Worm (Caenorhabditis elegans) whole organism, early embryonic: Measurements from ENCODE around the gene nlg-1.

ENCODE experiments used
- B0310.2 ChIP-seq: sonication (generic microtip); optimal IDR thresholded peaks from 2 replicates; lab custom pipeline; 2016; ENCODE audit warnings: mild to moderate bottlenecking, missing genetic modification characterization, missing compliant biosample characterization
- F13C5.2 ChIP-seq: sonication (generic microtip); optimal IDR thresholded peaks from 2 replicates; lab custom pipeline; 2017; ENCODE audit warnings: mild to moderate bottlenecking, missing genetic modification characterization, inconsistent platforms, missing compliant biosample characterization
- aly-1 ChIP-seq: sonication (generic microtip); optimal IDR thresholded peaks from 2 replicates; lab custom pipeline; 2016; ENCODE audit warnings: missing genetic modification characterization, missing compliant biosample characterization
- ama-1 ChIP-seq: fragments of 150-350 bp; optimal IDR thresholded peaks from 2 replicates; lab custom pipeline; 2014
- ceh-13 ChIP-seq: fragments of 200-800 bp; sonication (Bioruptor generic); optimal IDR thresholded peaks from 2 replicates; lab custom pipeline; 2018; ENCODE audit warnings: mild to moderate bottlenecking, missing genetic modification characterization, missing compliant biosample characterization
- ceh-36 ChIP-seq: sonication (generic microtip); optimal IDR thresholded peaks from 2 replicates; lab custom pipeline; 2016; ENCODE audit warnings: missing genetic modification characterization, inconsistent platforms, missing compliant biosample characterization
- ets-7 ChIP-seq: sonication (generic microtip); optimal IDR thresholded peaks from 2 replicates; lab custom pipeline; 2016; ENCODE audit warnings: missing genotype, missing genetic modification characterization, missing compliant biosample characterization
- flt-1 ChIP-seq: fragments of 200-800 bp; sonication (Bioruptor generic); IDR thresholded peaks from 2 replicates; pipeline ENCODE4 v1.3.6; 2022; ENCODE audit warnings: missing genetic modification characterization, missing compliant biosample characterization
- hmbx-1 ChIP-seq: sonication (generic microtip); optimal IDR thresholded peaks from 2 replicates; lab custom pipeline; 2016; ENCODE audit warnings: mild to moderate bottlenecking, missing genetic modification characterization, missing compliant biosample characterization
- hmg-4 ChIP-seq: fragments of 200-800 bp; sonication (Bioruptor generic); optimal IDR thresholded peaks from 2 replicates; lab custom pipeline; 2018; ENCODE audit warnings: mild to moderate bottlenecking, missing genetic modification characterization, missing compliant biosample characterization
- hnd-1 ChIP-seq: sonication (generic microtip); optimal IDR thresholded peaks from 2 replicates; lab custom pipeline; 2016; ENCODE audit warnings: missing genetic modification characterization, missing compliant biosample characterization
- pes-1 ChIP-seq: fragments of 200-800 bp; sonication (Bioruptor generic); IDR thresholded peaks from 2 replicates; pipeline ENCODE4 v1.3.6; 2022; ENCODE audit warnings: missing genetic modification reagents, missing genetic modification characterization, missing compliant biosample characterization
- scrt-1 ChIP-seq: fragments of 200-800 bp; sonication (Bioruptor generic); IDR thresholded peaks from 2 replicates; pipeline ENCODE4 v1.3.6; 2022; ENCODE audit warnings: missing genetic modification characterization, missing compliant biosample characterization
- sea-1 ChIP-seq: fragments of 200-800 bp; sonication (Bioruptor generic); conservative IDR thresholded peaks from 2 replicates; pipeline ENCODE4 v1.3.6; 2022; ENCODE audit warnings: missing genetic modification characterization, missing compliant biosample characterization
- tbx-11 ChIP-seq: fragments of 200-800 bp; sonication (Bioruptor generic); IDR thresholded peaks from 2 replicates; pipeline ENCODE4 v1.3.6; 2022; ENCODE audit warnings: missing genetic modification characterization, missing compliant biosample characterization
- tbx-37 ChIP-seq: fragments of 200-800 bp; sonication (Bioruptor generic); conservative IDR thresholded peaks from 2 replicates; pipeline ENCODE4 v1.3.6; 2022; ENCODE audit warnings: missing genetic modification reagents, missing genetic modification characterization, missing compliant biosample characterization
- tra-4 ChIP-seq: sonication (generic microtip); optimal IDR thresholded peaks from 2 replicates; lab custom pipeline; 2017; ENCODE audit warnings: missing genetic modification characterization, missing compliant biosample characterization

nlg-1 gene

ce11 chrX:13604946-13605617 is 25.9 kb downstream of the nlg-1 start, which contains the start of gene F54B11.9:
Gene F54B11.9 (plus strand): TSS chrX:13605567.
- TF ChIP-seq tbx-11 (GFP tag; lab: Robert Waterston, UW) (no peak), hmbx-1 (tag; lab: Kevin White, UChicago) (no peak), ama-1 (lab: Kevin White, UChicago) (no peak), ceh-13 (GFP tag; lab: Kevin White, UChicago) (no peak), tbx-37 (no peak), aly-1 (tag; lab: Kevin White, UChicago) (no peak), hnd-1 (tag; lab: Kevin White, UChicago) (no peak), ceh-36 (tag; lab: Kevin White, UChicago) (no peak), ets-7 (tag; lab: Kevin White, UChicago) (no peak), B0310.2 (tag; lab: Kevin White, UChicago) (no peak), flt-1 (GFP tag; lab: Robert Waterston, UW) (no peak), scrt-1 (GFP tag; lab: Robert Waterston, UW) (no peak), sea-1 (GFP tag; lab: Robert Waterston, UW) (no peak)

- TF ChIP-seq flt-1 (GFP tag; lab: Robert Waterston, UW) (no peak), hmg-4 (GFP tag; lab: Kevin White, UChicago) (no peak), hnd-1 (tag; lab: Kevin White, UChicago) (no peak), aly-1 (tag; lab: Kevin White, UChicago) (no peak), ama-1 (lab: Kevin White, UChicago) (no peak), tbx-37 (no peak), tra-4 (tag; lab: Kevin White, UChicago) (no peak), sea-1 (GFP tag; lab: Robert Waterston, UW) (no peak), hmbx-1 (tag; lab: Kevin White, UChicago) (no peak), ceh-36 (tag; lab: Kevin White, UChicago) (no peak)
Measured at ce11 chrX:13603826-13604225, 27.1 kb downstream of the nlg-1 start, which contains the start of gene F54B11.8. Gene F54B11.8 (minus strand): TSS chrX:13603926.

ce11 chrX:13600136-13600535 is 30.8 kb downstream of the nlg-1 start, which contains the start of gene F54B11.7:
Gene F54B11.7 (plus strand): TSS chrX:13600436.
- TF ChIP-seq ama-1 (lab: Kevin White, UChicago) (no peak), pes-1 (no peak)

ce11 chrX:13598021-13598499 is 32.9 kb downstream of the nlg-1 start, which contains the start of gene bra-1:
Gene bra-1 (plus strand): TSS chrX:13598449.
- TF ChIP-seq sea-1 (GFP tag; lab: Robert Waterston, UW) (no peak), ceh-13 (GFP tag; lab: Kevin White, UChicago) (no peak), tbx-11 (GFP tag; lab: Robert Waterston, UW) (no peak), ceh-36 (tag; lab: Kevin White, UChicago) (peak; percentile 43), ama-1 (lab: Kevin White, UChicago) (no peak), hmbx-1 (tag; lab: Kevin White, UChicago) (no peak), hmg-4 (GFP tag; lab: Kevin White, UChicago) (peak; percentile 36), F13C5.2 (tag; lab: Kevin White, UChicago) (peak; percentile 77), scrt-1 (GFP tag; lab: Robert Waterston, UW) (no peak), B0310.2 (tag; lab: Kevin White, UChicago) (no peak), flt-1 (GFP tag; lab: Robert Waterston, UW) (no peak), tra-4 (tag; lab: Kevin White, UChicago) (no peak), pes-1 (no peak), ets-7 (tag; lab: Kevin White, UChicago) (no peak), tbx-37 (0 out of 2 replicates have a peak, but pooled peaks have one; percentile 28), aly-1 (tag; lab: Kevin White, UChicago) (no peak), hnd-1 (tag; lab: Kevin White, UChicago) (no peak)

- TF ChIP-seq tbx-11 (GFP tag; lab: Robert Waterston, UW), result no peak
- no peak for TF ChIP-seq ceh-36 (tag; lab: Kevin White, UChicago)
- peak; percentile 36 for TF ChIP-seq F13C5.2 (tag; lab: Kevin White, UChicago)
- TF ChIP-seq hmg-4 (GFP tag; lab: Kevin White, UChicago), result no peak
Measured at ce11 chrX:13596003-13596767, 34.8 kb downstream of the nlg-1 start, which contains the start of gene F54B11.5. Gene F54B11.5 (minus strand): TSS chrX:13596068.

ce11 chrX:13592367-13592766 is 38.6 kb downstream of the nlg-1 start, which contains the start of gene F54B11.4:
Gene F54B11.4 (plus strand): TSS chrX:13592667.
- TF ChIP-seq tra-4 (tag; lab: Kevin White, UChicago), result no peak

- TF ChIP-seq aly-1 (tag; lab: Kevin White, UChicago) (peak; percentile 49), ama-1 (lab: Kevin White, UChicago) (no peak), tbx-37 (no peak), scrt-1 (GFP tag; lab: Robert Waterston, UW) (0 out of 2 replicates have a peak, but pooled peaks have one; percentile 7), tbx-11 (GFP tag; lab: Robert Waterston, UW) (no peak), tra-4 (tag; lab: Kevin White, UChicago) (no peak), sea-1 (GFP tag; lab: Robert Waterston, UW) (no peak), pes-1 (no peak)
Measured at ce11 chrX:13591953-13592352, 39.0 kb downstream of the nlg-1 start.
